Fruit fly (Drosophila melanogaster): Measurements from ENCODE around the gene Gr28b.

Gene Gr28b

DNA sequence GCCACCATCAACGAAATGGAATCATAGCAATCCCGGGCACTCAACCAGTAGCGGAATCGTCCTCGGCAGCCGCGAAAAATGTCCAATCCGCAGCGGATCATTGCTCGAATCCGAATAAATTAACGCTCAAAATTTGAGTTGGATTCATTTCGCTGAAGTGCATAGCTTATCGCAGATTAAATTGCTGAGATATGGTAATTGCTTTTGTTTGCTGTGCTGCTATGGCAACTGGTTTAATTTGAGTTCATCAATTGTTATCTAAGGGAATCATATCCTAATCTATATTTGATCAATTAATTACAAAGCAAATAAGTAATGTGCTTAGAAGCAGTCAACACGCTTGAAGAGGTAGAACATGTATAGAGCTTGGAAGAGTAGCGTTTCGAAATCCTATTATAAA is at the start of gene Gr28b:
Gene Gr28b, minus strand, starts transcription at position 101 of the 400 bp plus-strand sequence.
- no peak for TF ChIP-seq CG17801 (GFP tag; optimal IDR thresholded peaks at IDR 0.05; ENCODE audit: partially characterized antibody)

DNA sequence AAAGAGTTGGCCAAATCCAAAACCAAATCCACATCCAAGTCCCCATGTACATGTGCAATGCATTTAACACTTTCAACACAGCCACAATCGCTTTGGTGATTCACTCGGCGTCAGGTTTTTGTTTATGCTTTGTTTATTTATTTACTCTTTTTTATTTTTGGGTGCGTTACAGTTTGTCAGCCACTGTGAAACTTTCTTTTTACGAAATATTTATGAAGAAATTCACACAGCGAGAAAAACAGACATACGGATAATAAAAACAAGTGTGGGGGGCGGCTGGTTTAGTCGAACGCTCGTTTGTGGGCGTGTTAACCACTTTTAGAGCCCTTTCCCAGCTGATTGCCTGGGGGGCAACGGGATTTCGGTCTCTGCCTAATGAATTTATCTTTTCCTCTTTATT is 46.8 kb upstream of the Gr28b start:
- no peak for TF ChIP-seq CG17801 (GFP tag; optimal IDR thresholded peaks at IDR 0.05; ENCODE audit: partially characterized antibody)

DNA sequence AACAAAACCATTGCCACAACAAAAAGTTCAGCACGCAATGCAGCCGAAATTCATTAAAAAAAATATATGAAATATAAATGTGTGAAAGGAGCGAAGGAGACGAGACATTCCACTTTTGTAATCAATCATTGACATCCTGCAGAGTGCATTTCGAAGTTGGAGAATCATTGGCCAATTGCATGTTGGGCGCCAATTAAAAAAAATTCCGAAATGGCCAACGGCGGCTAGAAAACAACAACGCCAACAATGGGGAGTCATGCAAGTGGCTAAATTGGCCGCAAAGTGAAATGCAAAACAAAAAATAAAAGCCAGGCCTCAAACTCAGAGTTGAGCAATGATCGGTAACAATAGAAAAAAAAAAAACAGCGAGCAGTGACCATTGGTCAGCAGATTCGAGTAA is 46.4 kb upstream of the Gr28b start:
- no peak for TF ChIP-seq CG17801 (GFP tag; optimal IDR thresholded peaks at IDR 0.05; ENCODE audit: partially characterized antibody)

DNA sequence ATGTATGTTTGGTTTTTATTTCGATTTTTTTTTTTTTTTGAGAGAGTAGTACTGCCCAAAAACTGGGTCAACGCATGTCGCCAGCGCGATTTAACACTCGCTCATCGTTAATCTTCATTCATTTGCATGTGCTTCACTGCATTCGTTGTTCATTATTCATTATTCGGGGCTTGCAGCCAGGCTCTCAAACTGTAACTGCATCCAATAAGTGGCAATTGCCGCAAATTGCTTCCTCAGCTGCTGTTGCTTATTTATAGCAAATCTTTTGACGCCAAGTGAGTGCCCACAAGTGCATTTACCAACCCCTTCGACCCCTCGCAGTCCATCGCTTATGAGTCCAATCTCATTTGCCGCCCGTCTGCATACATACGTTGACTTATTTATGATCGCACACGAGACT is 45.4 kb upstream of the Gr28b start:
- TF ChIP-seq CG17801 (GFP tag; optimal IDR thresholded peaks at IDR 0.05; ENCODE audit: partially characterized antibody), result no peak

DNA sequence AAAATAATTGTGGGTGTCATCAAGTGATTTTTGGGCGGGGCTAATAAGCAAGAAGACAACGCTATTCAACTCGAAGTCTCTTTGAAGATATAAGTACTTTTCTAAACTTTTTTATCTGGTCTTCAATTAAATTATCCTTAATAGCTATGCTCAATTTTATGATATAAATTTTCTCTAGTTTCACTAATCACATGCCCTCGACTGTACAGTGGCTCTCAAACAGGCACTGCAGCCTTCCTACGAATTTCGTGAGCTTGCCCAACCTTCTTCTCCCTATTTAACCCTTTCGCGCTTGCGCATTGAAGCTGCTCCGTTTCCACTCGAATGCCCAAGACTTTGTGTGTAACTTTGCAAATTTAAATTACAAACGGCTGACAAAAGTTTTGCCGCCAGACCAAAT is 43.9 kb upstream of the Gr28b start:
- TF ChIP-seq CG17801 (GFP tag; optimal IDR thresholded peaks at IDR 0.05; ENCODE audit: partially characterized antibody), result no peak

DNA sequence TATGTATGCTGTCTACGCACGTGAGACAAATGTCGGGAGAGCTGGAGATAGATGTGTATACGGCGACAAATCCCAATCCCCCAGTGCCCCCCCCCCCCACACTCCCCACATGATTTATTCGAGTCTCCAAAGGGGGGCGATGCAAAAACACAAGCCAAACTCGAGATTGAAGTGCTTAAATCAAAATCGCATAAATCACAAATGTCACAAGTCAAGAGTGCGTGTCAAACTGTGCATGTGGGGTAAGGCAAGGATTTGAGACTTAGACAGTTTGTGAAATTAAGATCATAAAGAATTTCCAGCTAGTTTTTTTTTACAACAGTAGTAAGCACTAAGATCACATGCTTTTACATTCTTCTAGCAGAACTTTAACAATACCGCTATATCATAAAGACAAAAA is 42.5 kb upstream of the Gr28b start:
- TF ChIP-seq CG17801 (GFP tag; optimal IDR thresholded peaks at IDR 0.05; ENCODE audit: partially characterized antibody), result no peak

DNA sequence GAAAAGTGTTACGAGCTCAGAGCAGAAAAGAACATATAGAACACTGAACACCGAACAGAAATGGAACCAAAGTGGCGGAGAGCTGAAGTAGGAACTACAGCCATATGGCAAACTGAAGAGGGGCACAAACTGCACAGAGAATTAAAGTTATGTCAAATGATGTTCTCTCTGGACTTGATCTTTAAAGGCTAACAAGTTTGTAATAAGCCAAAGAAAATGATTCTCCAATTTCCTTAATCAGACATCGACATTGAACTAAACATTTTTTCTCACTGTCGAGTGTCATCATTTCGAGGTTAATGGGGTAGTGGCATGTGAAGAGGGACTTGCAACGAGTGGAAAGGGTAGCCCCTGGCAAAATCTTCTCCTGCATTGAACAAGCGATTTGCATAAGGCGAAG is 41.7 kb upstream of the Gr28b start:
- no peak for TF ChIP-seq CG17801 (GFP tag; optimal IDR thresholded peaks at IDR 0.05; ENCODE audit: partially characterized antibody)

DNA sequence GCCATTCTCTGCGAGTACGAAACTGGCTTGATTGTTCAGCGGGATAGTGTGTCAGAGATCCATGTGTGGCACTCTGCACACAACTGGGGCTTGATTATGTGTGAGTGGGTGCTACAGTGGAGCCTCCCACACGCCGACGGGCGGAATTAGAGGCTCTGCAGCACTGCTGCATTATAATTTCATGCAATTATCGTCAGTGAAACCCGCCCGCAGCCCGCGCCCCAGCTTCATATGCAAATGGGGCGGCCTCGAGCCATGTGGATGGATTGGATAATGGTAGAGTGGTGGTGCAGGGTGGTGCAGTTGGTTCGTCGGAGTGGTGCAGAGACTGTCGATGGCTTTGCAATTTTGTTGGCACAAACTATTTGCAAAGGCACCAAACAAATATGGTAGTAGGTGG is 39.7 kb upstream of the Gr28b start:
- no peak for TF ChIP-seq CG17801 (GFP tag; optimal IDR thresholded peaks at IDR 0.05; ENCODE audit: partially characterized antibody)

DNA sequence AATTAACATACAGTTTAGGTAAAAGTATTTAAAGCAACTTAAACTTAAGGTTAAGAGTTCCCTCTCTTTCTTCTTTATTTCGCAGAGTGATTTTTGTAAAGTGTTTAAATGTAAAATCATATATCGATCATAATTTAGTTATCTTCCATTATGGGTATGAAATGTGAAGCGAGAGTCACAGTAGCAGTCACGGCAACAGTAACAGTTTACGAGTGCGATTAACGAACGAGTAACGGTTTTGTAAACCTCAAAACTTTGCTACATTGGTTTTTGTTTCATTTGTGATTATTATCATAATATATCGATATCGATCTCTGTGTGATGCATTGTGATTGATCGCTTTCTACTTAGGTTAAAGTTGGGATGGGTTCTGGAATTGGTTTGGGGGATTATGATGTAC is 36.2 kb upstream of the Gr28b start:
- TF ChIP-seq CG17801 (GFP tag; optimal IDR thresholded peaks at IDR 0.05; ENCODE audit: partially characterized antibody), result no peak

DNA sequence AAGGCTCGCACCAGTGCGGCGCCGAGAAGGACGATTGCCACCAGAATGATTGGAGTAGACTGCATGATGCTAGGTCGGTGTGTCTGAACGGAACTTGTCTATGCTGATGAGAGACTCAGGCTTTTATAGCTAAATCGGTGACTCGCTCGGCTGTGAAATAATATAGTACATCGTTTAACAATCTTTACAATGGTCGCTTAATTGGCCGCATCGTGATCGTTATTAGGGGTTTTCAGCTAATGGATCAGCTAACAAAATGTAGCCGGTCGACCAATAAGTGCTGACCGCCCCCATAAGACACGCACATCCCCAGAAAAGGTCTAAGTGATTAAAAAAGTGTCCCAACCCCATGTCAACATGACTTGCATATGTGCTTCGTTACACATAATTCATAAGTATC is 35.2 kb upstream of the Gr28b start, which contains the start of gene Obp28a:
Gene Obp28a, minus strand, starts transcription at position 101 of the 400 bp plus-strand sequence.
- TF ChIP-seq CG17801 (GFP tag; optimal IDR thresholded peaks at IDR 0.05; ENCODE audit: partially characterized antibody), result no peak

DNA sequence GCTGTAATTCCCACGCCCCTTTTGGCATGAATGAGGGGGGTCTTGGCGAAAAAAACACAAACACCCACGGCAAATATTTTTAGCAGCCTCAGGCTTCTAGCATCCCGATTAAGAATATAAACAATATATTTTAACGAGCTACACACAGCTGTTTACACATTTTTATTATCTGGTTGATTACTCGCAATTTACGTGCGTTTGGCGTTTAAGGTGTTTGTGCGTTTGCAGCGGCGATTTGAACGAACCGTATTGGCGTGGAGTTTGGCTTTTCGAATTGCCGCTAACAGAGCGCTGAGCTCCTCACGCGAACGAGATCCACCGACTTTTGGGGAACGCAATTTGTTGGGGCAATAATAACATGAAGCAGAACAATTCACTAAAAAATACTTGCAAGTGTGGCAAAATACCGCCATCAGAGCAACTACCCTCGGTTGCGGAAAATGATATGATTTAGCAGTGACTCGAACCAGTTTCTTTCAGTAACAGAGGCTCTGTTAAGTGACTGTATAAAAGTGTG is 34.0 kb upstream of the Gr28b start, which contains the start of gene Ziz:
Gene Ziz, minus strand, starts transcription at position 321 of the 517 bp plus-strand sequence.
- no peak for TF ChIP-seq CG17801 (GFP tag; optimal IDR thresholded peaks at IDR 0.05; ENCODE audit: partially characterized antibody)

DNA sequence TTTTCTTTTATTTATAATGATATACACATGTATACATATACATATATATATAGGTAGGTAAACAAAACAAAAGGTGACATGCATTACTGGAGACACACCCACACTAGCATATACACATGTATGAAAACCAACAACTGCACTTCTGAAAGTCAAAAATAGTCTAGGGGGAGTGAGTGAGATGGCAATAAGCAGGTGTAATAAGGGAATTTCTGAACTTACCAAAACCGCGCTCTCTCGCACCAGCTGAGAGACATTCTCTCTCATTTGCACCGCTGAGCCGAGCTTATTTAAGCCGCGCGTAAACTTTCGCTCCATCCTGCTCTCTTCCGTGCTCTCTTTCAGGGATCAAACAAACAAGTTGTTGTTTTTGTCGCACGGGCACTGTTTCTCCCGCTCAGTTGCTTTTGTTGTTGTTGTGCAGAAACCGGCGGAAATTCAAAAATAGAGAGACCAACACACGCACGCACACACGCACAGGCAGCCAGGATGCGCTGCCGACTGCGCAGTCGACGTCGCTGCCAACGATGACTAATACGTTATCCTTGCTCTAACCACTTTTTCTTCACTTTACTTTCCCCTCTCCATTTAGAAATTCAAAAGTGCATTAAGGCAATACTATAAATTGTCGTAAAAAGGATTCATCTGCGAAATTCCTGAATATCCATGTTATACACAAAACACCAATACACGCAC is 33.4 kb upstream of the Gr28b start:
- no peak for TF ChIP-seq CG17801 (GFP tag; optimal IDR thresholded peaks at IDR 0.05; ENCODE audit: partially characterized antibody)

DNA sequence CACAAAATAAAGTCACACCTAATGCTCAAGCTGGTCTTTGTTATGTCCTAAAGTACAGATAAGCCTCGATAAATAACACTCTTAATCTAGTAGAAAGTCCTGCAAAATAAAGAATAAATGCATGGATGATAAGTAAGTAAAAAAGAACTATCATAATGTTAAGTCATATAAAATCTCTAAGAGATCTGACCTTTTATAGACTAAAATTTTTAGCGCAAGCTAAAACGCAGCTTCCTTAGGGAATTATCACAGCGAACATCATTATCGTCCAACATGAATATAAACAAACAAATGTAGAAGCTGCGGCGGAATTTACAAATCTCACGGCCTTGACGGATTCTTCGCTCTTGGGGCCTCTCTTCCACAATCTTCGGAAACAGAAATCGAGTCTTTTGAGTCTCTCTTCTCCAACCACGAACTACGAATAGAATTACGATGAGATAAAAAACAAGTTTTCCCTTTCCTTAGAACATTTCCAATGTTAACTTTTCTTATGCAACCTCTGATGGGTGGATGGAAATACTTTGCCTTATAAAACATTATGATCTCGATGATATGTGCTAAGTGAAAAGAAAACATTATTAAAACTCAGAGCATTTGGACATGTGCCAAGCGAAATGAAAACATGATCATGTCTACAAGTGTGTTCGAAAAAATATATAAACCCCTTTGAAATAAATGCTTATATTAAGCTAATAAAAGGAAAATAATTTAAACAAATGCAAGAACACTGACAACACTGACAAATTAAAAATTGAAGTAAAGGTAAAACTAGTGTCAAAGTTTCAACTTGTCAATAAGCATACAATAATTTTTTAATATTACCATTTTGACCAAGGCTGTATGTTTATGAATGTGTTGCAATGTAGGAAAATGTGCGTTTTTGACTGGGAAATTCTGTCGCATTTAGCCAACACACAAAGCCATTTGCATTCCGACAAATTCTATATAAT is 32.6 kb upstream of the Gr28b start:
- TF ChIP-seq CG17801 (GFP tag; optimal IDR thresholded peaks at IDR 0.05; ENCODE audit: partially characterized antibody), result no peak

DNA sequence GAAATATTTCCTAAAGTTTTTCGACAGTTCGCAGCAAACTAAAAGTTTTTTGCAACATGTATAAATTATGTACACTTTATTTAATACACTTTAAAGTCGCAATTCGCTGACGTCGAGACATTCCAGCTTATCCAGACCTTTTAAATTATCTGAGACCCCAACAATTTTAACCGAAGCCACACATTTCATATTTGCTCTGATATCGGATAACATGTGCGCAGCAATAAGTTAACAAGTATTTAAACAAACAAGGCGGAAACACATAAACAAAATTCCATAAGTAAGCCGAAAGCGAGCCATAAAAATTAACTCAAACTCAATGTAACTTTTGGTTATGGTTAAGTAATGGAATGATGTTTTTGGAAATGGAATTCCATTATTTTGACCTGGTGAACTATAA is 31.4 kb upstream of the Gr28b start:
- TF ChIP-seq CG17801 (GFP tag; optimal IDR thresholded peaks at IDR 0.05; ENCODE audit: partially characterized antibody), result no peak

DNA sequence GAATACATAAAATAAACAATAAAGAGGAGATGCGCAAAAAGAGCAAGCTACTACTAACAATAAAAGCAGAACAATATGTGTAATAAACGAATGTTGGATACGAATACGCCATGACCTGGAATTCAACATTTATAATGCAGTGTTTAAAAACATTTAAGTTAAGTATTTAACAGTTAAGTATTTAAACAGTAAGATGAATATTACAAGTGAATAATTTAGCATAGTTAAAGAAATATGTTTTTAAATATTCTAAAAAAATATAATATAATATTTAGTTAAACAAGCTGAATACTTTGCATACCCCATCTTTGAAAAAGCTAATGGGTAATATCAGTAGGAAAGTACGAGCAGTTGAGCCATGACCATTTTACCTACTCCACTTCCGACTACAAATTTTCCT is 30.5 kb upstream of the Gr28b start:
- TF ChIP-seq CG17801 (GFP tag; optimal IDR thresholded peaks at IDR 0.05; ENCODE audit: partially characterized antibody), result peak; percentile 82

DNA sequence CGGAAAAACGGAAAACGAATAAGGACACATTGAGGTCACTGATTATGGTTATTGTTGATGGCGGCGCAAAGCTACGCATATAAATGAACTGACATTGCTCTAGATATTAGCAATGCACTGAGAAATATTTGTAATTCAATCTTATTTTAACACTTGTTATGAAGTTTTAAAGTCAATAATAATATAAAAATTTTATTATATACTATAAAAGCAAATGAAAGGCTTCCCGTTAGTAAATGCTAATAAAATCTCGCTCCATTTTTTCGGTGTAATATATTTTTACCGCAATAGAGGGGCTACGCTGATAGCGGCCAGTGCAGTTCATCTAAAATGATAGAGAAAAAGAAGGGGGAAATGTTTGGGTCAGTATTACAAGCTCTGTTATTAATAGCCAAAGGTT is 29.9 kb upstream of the Gr28b start:
- TF ChIP-seq CG17801 (GFP tag; optimal IDR thresholded peaks at IDR 0.05; ENCODE audit: partially characterized antibody), result no peak
